Worm (Caenorhabditis elegans): ENCODE results near the gene mcu-1.

mcu-1 gene

ce11 chrIV:5959951-5960350 lies 20.9 kb upstream of the mcu-1 start:
- no peak for TF ChIP-seq nhr-90 (tag; optimal IDR thresholded peaks at IDR 0.05; ENCODE audit: poor library complexity)
- TF ChIP-seq lin-35 (GFP tag; optimal IDR thresholded peaks at IDR 0.05), result peak in 1 of 2 experiments; percentile 14
- peak in 1 of 2 experiments; percentile 6 for TF ChIP-seq lsy-2 (tag; optimal IDR thresholded peaks at IDR 0.05)
- TF ChIP-seq snu-23 (GFP tag; optimal IDR thresholded peaks at IDR 0.05), result peak; percentile 5
- peak; percentile 46 for TF ChIP-seq unc-86 (tag; optimal IDR thresholded peaks at IDR 0.05)
- TF ChIP-seq hpl-2 (GFP tag; optimal IDR thresholded peaks at IDR 0.05), result no peak
- no peak for TF ChIP-seq ceh-63 (GFP tag; optimal IDR thresholded peaks at IDR 0.05)
- TF ChIP-seq alr-1 (tag; optimal IDR thresholded peaks at IDR 0.05; ENCODE audit: borderline replicate concordance), result no peak
- peak; percentile 7 for TF ChIP-seq tbx-2 (tag; optimal IDR thresholded peaks at IDR 0.05)
- TF ChIP-seq nhr-47 (tag; optimal IDR thresholded peaks at IDR 0.05), result peak; percentile 19
- TF ChIP-seq snpc-4 (tag; optimal IDR thresholded peaks at IDR 0.05), result no peak
- peak in 1 of 3 experiments; percentile 48 for TF ChIP-seq ceh-82 (tag; optimal IDR thresholded peaks at IDR 0.05)
- peak; percentile 8 for TF ChIP-seq swsn-7 (tag; optimal IDR thresholded peaks at IDR 0.05)
- peak; percentile 85 for TF ChIP-seq lin-14 (GFP tag; optimal IDR thresholded peaks at IDR 0.05)
- peak; percentile 35 for TF ChIP-seq fkh-8 (tag; optimal IDR thresholded peaks at IDR 0.05)
- TF ChIP-seq jun-1 (tag; optimal IDR thresholded peaks at IDR 0.05), result no peak
- TF ChIP-seq efl-1 (optimal IDR thresholded peaks at IDR 0.05), result peak in 1 of 2 experiments; percentile 2
- TF ChIP-seq efl-1 (GFP tag; optimal IDR thresholded peaks at IDR 0.05 in 1 of 2), result no peak
- no peak for TF ChIP-seq pax-3 (tag; optimal IDR thresholded peaks at IDR 0.05)
- TF ChIP-seq nhr-71 (tag; optimal IDR thresholded peaks at IDR 0.05), result peak; percentile 28
- no peak for TF ChIP-seq aly-2 (tag; optimal IDR thresholded peaks at IDR 0.05)

DNA sequence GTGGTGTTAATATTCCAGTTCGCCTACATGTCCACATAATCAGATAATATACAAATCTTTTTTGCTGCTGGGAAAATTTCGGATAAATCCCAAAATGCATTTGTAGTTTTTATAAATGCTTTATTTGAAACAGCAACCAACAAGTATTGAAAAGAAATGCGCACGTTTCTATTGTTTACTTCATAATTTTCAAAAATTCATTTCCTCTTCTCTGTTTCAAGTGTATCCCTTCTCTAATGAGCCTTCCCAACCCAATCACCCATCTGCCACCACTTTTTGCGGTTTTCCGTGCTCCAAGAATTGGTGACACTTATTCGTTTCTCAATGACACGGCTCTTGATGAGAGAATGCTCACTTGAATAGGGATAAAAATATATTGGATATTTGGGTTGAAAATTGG lies 15.7 kb upstream of the mcu-1 start:
- TF ChIP-seq ceh-63 (GFP tag; optimal IDR thresholded peaks at IDR 0.05) (no peak), F16B12.6 (tag; optimal IDR thresholded peaks at IDR 0.05) (no peak), C04F5.9 (tag; optimal IDR thresholded peaks at IDR 0.05) (no peak), isw-1 (GFP tag; IDR thresholded peaks at IDR 0.05) (no peak), aha-1 (tag; optimal IDR thresholded peaks at IDR 0.05) (no peak), nhr-76 (tag; optimal IDR thresholded peaks at IDR 0.05) (no peak), ceh-90 (tag; optimal IDR thresholded peaks at IDR 0.05) (no peak), mdl-1 (tag; optimal IDR thresholded peaks at IDR 0.05) (no peak), C34B4.2 (tag; optimal IDR thresholded peaks at IDR 0.05) (no peak), zip-4 (GFP tag; optimal IDR thresholded peaks at IDR 0.05) (no peak), unc-86 (tag; optimal IDR thresholded peaks at IDR 0.05) (no peak), nhr-85 (tag) (no peak)

- TF ChIP-seq nhr-71 (tag; optimal IDR thresholded peaks at IDR 0.05) (peak; percentile 52), nhr-237 (tag; optimal IDR thresholded peaks at IDR 0.05) (no peak), nhr-76 (tag; optimal IDR thresholded peaks at IDR 0.05) (no peak), elt-2 (tag; optimal IDR thresholded peaks at IDR 0.05) (no peak), nhr-84 (tag; optimal IDR thresholded peaks at IDR 0.05) (no peak), tbx-2 (tag; optimal IDR thresholded peaks at IDR 0.05) (peak; percentile 57), fkh-10 (GFP tag; optimal IDR thresholded peaks at IDR 0.05) (peak; percentile 63), lin-14 (GFP tag; optimal IDR thresholded peaks at IDR 0.05) (peak; percentile 94), skn-1 (tag; optimal IDR thresholded peaks at IDR 0.05) (no peak), C04F5.9 (tag; optimal IDR thresholded peaks at IDR 0.05) (no peak), egl-13 (tag; optimal IDR thresholded peaks at IDR 0.05) (peak; percentile 28), nhr-47 (tag; optimal IDR thresholded peaks at IDR 0.05) (peak; percentile 65), lin-15B (tag; optimal IDR thresholded peaks at IDR 0.05) (no peak), irx-1 (tag; optimal IDR thresholded peaks at IDR 0.05) (peak; percentile 43), xbp-1 (tag; optimal IDR thresholded peaks at IDR 0.05) (peak; percentile 5), nhr-90 (tag; optimal IDR thresholded peaks at IDR 0.05; ENCODE audit: poor library complexity) (no peak), elt-3 (tag; optimal IDR thresholded peaks at IDR 0.05) (no peak), sptf-1 (tag; optimal IDR thresholded peaks at IDR 0.05) (no peak), zag-1 (tag; optimal IDR thresholded peaks at IDR 0.05) (peak; percentile 64), lin-35 (GFP tag; optimal IDR thresholded peaks at IDR 0.05) (peak in 1 of 2 experiments; percentile 36), unc-86 (tag; optimal IDR thresholded peaks at IDR 0.05) (peak; percentile 37), nhr-11 (tag; optimal IDR thresholded peaks at IDR 0.05) (no peak), nhr-12 (tag; optimal IDR thresholded peaks at IDR 0.05) (no peak), unc-98 (GFP tag; IDR thresholded peaks at IDR 0.05) (no peak), swsn-7 (tag; optimal IDR thresholded peaks at IDR 0.05) (peak; percentile 49), aly-2 (tag; optimal IDR thresholded peaks at IDR 0.05) (peak; percentile 15), fkh-8 (tag; optimal IDR thresholded peaks at IDR 0.05) (peak; percentile 56), zip-4 (GFP tag; optimal IDR thresholded peaks at IDR 0.05) (no peak), pag-3 (tag; optimal IDR thresholded peaks at IDR 0.05; ENCODE audit: borderline replicate concordance, insufficient read depth) (no peak), mep-1 (tag; optimal IDR thresholded peaks at IDR 0.05) (no peak), ceh-82 (tag; optimal IDR thresholded peaks at IDR 0.05) (peak; percentile 29 to 72 (median 52)), mab-9 (GFP tag; IDR thresholded peaks at IDR 0.05) (peak; percentile 71)
These were observed 13.9 kb upstream of the mcu-1 start for ce11 chrIV:5952966-5953365.
